Worm (Caenorhabditis elegans) whole organism, mixed stage, embryonic: Measurements from ENCODE around the gene Y22D7AR.6.

Experiments
- M03D4.4 ChIP-seq: sonication (generic microtip); optimal IDR thresholded peaks from 2 replicates; lab custom pipeline; 2017; ENCODE audit warnings: mild to moderate bottlenecking, missing genetic modification characterization, missing compliant biosample characterization
- bed-3 ChIP-seq: fragments of 200-800 bp; sonication (Bioruptor generic); optimal IDR thresholded peaks from 3 replicates; lab custom pipeline; 2018; ENCODE audit warnings: mild to moderate bottlenecking, missing genetic modification characterization, moderate library complexity, missing compliant biosample characterization
- blmp-1 ChIP-seq: fragments of 150-350 bp; optimal IDR thresholded peaks from 2 replicates; lab custom pipeline; 2014; ENCODE audit warnings: missing biosample characterization, missing genetic modification characterization
- ceh-39 ChIP-seq: fragments of 150-350 bp; optimal IDR thresholded peaks from 2 replicates; lab custom pipeline; 2014; ENCODE audit warnings: missing biosample characterization, missing genetic modification characterization
- ceh-43 ChIP-seq: fragments of 200-800 bp; sonication (Bioruptor generic); optimal IDR thresholded peaks from 2 replicates; lab custom pipeline; 2018; ENCODE audit warnings: mild to moderate bottlenecking, missing genetic modification characterization, moderate library complexity, missing compliant biosample characterization
- ceh-83 ChIP-seq: fragments of 200-800 bp; sonication (Bioruptor generic); optimal IDR thresholded peaks from 2 replicates; lab custom pipeline; 2018; ENCODE audit warnings: mild to moderate bottlenecking, missing genetic modification characterization, missing compliant biosample characterization
- ces-1 ChIP-seq: fragments of 150-350 bp; optimal IDR thresholded peaks from 2 replicates; lab custom pipeline; 2014; ENCODE audit warnings: missing biosample characterization, missing genetic modification reagents, missing genetic modification characterization
- cnd-1 ChIP-seq: fragments of 200-800 bp; sonication (Bioruptor generic); optimal IDR thresholded peaks from 2 replicates; lab custom pipeline; 2018; ENCODE audit warnings: mild to moderate bottlenecking, missing genetic modification characterization, missing compliant biosample characterization
- drap-1 ChIP-seq: fragments of 200-800 bp; sonication (Bioruptor generic); optimal IDR thresholded peaks from 3 replicates; lab custom pipeline; 2018; ENCODE audit warnings: mild to moderate bottlenecking, missing genetic modification characterization, missing compliant biosample characterization
- elt-1 ChIP-seq: sonication (generic microtip); optimal IDR thresholded peaks from 2 replicates; lab custom pipeline; 2017; ENCODE audit warnings: missing genetic modification characterization, mild to moderate bottlenecking, missing compliant biosample characterization, antibody characterized with exemption, moderate library complexity, borderline replicate concordance; ENCODE audit not compliant: insufficient read depth
- elt-3 ChIP-seq: fragments of 150-350 bp; optimal IDR thresholded peaks from 2 replicates; lab custom pipeline; 2014; ENCODE audit warnings: missing biosample characterization, missing genetic modification characterization
- flh-1 ChIP-seq: fragments of 200-800 bp; sonication (Bioruptor generic); optimal IDR thresholded peaks from 2 replicates; lab custom pipeline; 2018; ENCODE audit warnings: mild to moderate bottlenecking, missing genetic modification characterization, moderate library complexity, missing compliant biosample characterization
- ham-2 ChIP-seq: fragments of 200-800 bp; sonication (Bioruptor generic); optimal IDR thresholded peaks from 2 replicates; lab custom pipeline; 2018; ENCODE audit warnings: mild to moderate bottlenecking, missing genetic modification characterization, missing compliant biosample characterization
- hlh-1 ChIP-seq: fragments of 150-350 bp; optimal IDR thresholded peaks from 2 replicates; lab custom pipeline; 2014; ENCODE audit warnings: missing biosample characterization, missing genetic modification reagents, missing genetic modification characterization
- lin-13 ChIP-seq: fragments of 150-350 bp; optimal IDR thresholded peaks from 2 replicates; lab custom pipeline; 2014; ENCODE audit warnings: missing biosample characterization, missing genetic modification characterization
- lin-32 ChIP-seq: fragments of 200-800 bp; sonication (Bioruptor generic); optimal IDR thresholded peaks from 2 replicates; lab custom pipeline; 2018; ENCODE audit warnings: mild to moderate bottlenecking, missing genetic modification characterization, missing compliant biosample characterization
- lsy-2 ChIP-seq: fragments of 150-350 bp; optimal IDR thresholded peaks from 2 replicates; lab custom pipeline; 2014; ENCODE audit warnings: missing biosample characterization, missing genetic modification characterization
- mab-5 ChIP-seq: fragments of 150-350 bp; optimal IDR thresholded peaks from 2 replicates; lab custom pipeline; 2014; ENCODE audit warnings: missing biosample characterization, missing genetic modification characterization
- mls-2 ChIP-seq: sonication (generic microtip); optimal IDR thresholded peaks from 2 replicates; lab custom pipeline; 2016; ENCODE audit warnings: mild to moderate bottlenecking, missing genetic modification characterization, moderate library complexity, missing compliant biosample characterization
- nhr-12 ChIP-seq: fragments of 150-350 bp; optimal IDR thresholded peaks from 2 replicates; lab custom pipeline; 2014; ENCODE audit warnings: missing biosample characterization, missing genetic modification characterization
- nhr-2 ChIP-seq: fragments of 150-350 bp; optimal IDR thresholded peaks from 2 replicates; lab custom pipeline; 2014; ENCODE audit warnings: missing biosample characterization, missing genetic modification characterization
- nhr-237 ChIP-seq: fragments of 150-350 bp; optimal IDR thresholded peaks from 2 replicates; lab custom pipeline; 2014; ENCODE audit warnings: missing biosample characterization, missing genetic modification characterization
- nhr-28 ChIP-seq: fragments of 150-350 bp; optimal IDR thresholded peaks from 2 replicates; lab custom pipeline; 2014; ENCODE audit warnings: missing biosample characterization, missing genetic modification characterization
- nhr-76 ChIP-seq: sonication (generic microtip); optimal IDR thresholded peaks from 2 replicates; lab custom pipeline; 2017; ENCODE audit warnings: missing biosample characterization, missing genetic modification characterization
- pha-4 ChIP-seq: fragments of 150-350 bp; optimal IDR thresholded peaks from 2 replicates; lab custom pipeline; 2018; ENCODE audit warnings: missing biosample characterization, missing genetic modification reagents, missing genetic modification characterization
- sem-2 ChIP-seq: fragments of 200-800 bp; sonication (Bioruptor generic); optimal IDR thresholded peaks from 2 replicates; lab custom pipeline; 2018; ENCODE audit warnings: mild to moderate bottlenecking, missing genetic modification characterization, missing compliant biosample characterization
- snpc-4 ChIP-seq: fragments of 150-350 bp; optimal IDR thresholded peaks from 2 replicates; lab custom pipeline; 2014; ENCODE audit warnings: missing biosample characterization, missing genetic modification characterization
- sptf-1 ChIP-seq: sonication (generic microtip); optimal IDR thresholded peaks from 2 replicates; lab custom pipeline; 2017; ENCODE audit warnings: mild to moderate bottlenecking, missing genetic modification characterization, moderate library complexity, missing compliant biosample characterization
- tbx-8 ChIP-seq: fragments of 200-800 bp; sonication (Bioruptor generic); optimal IDR thresholded peaks from 2 replicates; lab custom pipeline; 2018; ENCODE audit warnings: mild to moderate bottlenecking, missing genetic modification characterization, moderate library complexity, missing compliant biosample characterization
- unc-120 ChIP-seq: sonication (generic microtip); optimal IDR thresholded peaks from 2 replicates; lab custom pipeline; 2017; ENCODE audit warnings: missing genetic modification characterization, missing compliant biosample characterization; ENCODE audit not compliant: poor library complexity, severe bottlenecking
- unc-39 ChIP-seq: fragments of 150-350 bp; optimal IDR thresholded peaks from 2 replicates; lab custom pipeline; 2014; ENCODE audit warnings: missing biosample characterization, missing genetic modification characterization
- unc-62 ChIP-seq: fragments of 150-350 bp; optimal IDR thresholded peaks from 2 replicates; lab custom pipeline; 2014; ENCODE audit warnings: missing biosample characterization, missing genetic modification reagents, missing genetic modification characterization
- zip-8 ChIP-seq: fragments of 150-350 bp; optimal IDR thresholded peaks from 2 replicates; lab custom pipeline; 2014; ENCODE audit warnings: missing biosample characterization, missing genetic modification characterization
- ztf-11 ChIP-seq: fragments of 150-350 bp; optimal IDR thresholded peaks from 2 replicates; lab custom pipeline; 2014; ENCODE audit warnings: missing biosample characterization, missing genetic modification characterization

Y22D7AR.6 gene

DNA sequence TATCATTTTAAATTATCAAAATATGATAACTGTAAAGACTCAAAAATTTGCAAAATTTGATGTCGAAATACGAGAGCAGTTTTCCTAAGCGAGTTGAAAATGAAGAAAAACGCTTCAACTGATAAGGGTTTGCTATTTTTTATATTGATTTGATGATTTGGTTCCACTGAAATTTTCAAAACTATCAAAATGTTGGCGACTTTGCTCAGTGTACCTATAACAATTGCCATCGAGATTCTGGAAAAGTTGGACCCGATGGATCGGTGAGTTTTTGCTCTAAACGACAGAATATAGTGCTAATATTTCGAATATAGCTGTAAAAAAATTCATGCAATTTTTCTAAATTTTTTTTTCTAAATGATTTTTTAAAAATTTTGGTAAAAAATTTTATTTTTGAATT is 29.3 kb upstream of the Y22D7AR.6 start, which contains the start of the genes fbxa-13 and Y22D7AR.2:
TSS of gene fbxa-13 (minus strand) at position 101 of the 400 bp plus-strand sequence.
TSS of gene Y22D7AR.2 (plus strand) at position 148 of the 400 bp plus-strand sequence.
- TF ChIP-seq ceh-39 (tag; lab: Kevin White, UChicago): no peak
- no peak for TF ChIP-seq ham-2 (GFP tag; lab: Kevin White, UChicago)
- no peak for TF ChIP-seq cnd-1 (tag; lab: Kevin White, UChicago)
- no peak for TF ChIP-seq hlh-1 (tag; lab: Kevin White, UChicago)
- TF ChIP-seq snpc-4 (tag; lab: Kevin White, UChicago): no peak
- no peak for TF ChIP-seq nhr-237
- no peak for TF ChIP-seq nhr-2 (tag; lab: Kevin White, UChicago)
- no peak for TF ChIP-seq lsy-2
- no peak for TF ChIP-seq ceh-83
- TF ChIP-seq unc-120: no peak
- no peak for TF ChIP-seq elt-3 (tag; lab: Kevin White, UChicago)
- no peak for TF ChIP-seq pha-4
- TF ChIP-seq sem-2 (GFP tag; lab: Kevin White, UChicago): no peak
- TF ChIP-seq nhr-28 (tag; lab: Kevin White, UChicago): no peak
- no peak for TF ChIP-seq sptf-1 (tag; lab: Kevin White, UChicago)
- TF ChIP-seq M03D4.4 (tag; lab: Kevin White, UChicago): no peak
- TF ChIP-seq tbx-8 (GFP tag; lab: Kevin White, UChicago): no peak

DNA sequence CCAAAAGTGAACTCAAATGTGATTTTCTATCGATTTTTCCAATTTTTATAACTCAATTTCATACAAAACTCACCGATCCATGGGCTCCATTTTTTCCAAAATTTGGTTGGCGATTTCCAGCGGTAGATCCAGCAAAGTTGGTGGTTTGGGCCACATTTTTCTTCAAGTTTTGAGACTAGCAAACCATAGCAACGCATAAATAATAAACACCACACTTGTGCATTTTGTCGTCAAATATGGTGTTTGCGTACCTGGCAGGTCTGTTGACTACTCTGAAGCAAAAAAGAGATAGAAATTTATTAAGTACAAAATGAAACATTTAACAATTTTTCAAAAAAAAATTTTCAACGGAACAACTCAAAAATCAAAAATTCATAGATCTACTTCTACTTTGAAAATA is 28.8 kb upstream of the Y22D7AR.6 start:
- TF ChIP-seq cnd-1 (tag; lab: Kevin White, UChicago) (no peak), mab-5 (tag; lab: Kevin White, UChicago) (no peak), zip-8 (no peak), tbx-8 (GFP tag; lab: Kevin White, UChicago) (no peak), pha-4 (no peak), hlh-1 (tag; lab: Kevin White, UChicago) (no peak), ces-1 (no peak), ceh-43 (GFP tag; lab: Kevin White, UChicago) (no peak), ceh-83 (no peak), drap-1 (GFP tag; lab: Kevin White, UChicago) (no peak), lsy-2 (no peak), blmp-1 (tag; lab: Kevin White, UChicago) (no peak), nhr-76 (tag; lab: Kevin White, UChicago) (no peak), sptf-1 (tag; lab: Kevin White, UChicago) (no peak), unc-39 (no peak), bed-3 (no peak), snpc-4 (tag; lab: Kevin White, UChicago) (no peak), lin-32 (GFP tag; lab: Kevin White, UChicago) (no peak), nhr-2 (tag; lab: Kevin White, UChicago) (no peak), nhr-12 (no peak)
- TF ChIP-seq, all 35 proteins: peak for 0

DNA sequence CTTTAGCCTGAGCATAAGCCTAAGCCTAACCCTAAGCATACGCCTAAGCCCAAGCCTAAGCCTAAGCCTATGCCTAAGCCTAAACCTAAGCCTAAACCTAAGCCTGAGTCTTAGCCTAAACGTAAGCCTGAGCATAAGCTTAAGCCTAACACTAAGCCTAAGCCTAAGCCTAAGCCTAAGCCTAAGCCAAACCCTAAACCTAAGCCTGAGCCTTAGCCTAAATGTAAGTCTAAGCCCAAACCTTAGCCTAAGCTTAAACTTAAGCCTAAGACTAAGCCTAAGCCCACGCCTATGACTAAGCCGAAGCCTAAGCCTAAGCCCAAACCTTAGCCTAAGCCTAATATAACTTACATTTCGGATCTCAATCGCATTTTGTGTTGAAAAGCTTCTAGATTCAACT is 27.5 kb upstream of the Y22D7AR.6 start:
- TF ChIP-seq nhr-28 (tag; lab: Kevin White, UChicago) (no peak), zip-8 (no peak), ham-2 (GFP tag; lab: Kevin White, UChicago) (peak; percentile 4)

DNA sequence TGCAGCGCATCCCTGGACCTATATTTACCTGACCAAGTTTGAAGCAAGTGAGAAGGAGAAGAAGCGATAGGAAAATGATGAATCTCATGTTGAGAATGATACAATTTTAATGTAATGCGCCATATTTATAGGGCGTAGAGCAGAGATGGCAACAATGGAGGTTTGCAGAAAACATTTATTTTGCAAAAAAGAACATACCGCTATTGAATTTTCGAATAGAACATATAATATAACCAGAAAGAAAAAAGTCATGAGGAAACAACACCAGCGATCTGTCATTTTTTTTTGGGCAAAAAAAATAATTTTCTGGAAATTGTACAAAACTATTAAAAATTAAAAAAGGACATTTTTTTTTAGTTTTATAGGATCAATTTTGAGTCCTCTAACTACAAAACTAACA is 25.8 kb upstream of the Y22D7AR.6 start, which contains the start of gene spex-3:
TSS of gene spex-3 (minus strand) at position 101 of the 400 bp plus-strand sequence.
- no peak for TF ChIP-seq unc-62 (GFP tag; lab: Kevin White, UChicago)
- TF ChIP-seq flh-1 (GFP tag; lab: Kevin White, UChicago): no peak
- TF ChIP-seq cnd-1 (tag; lab: Kevin White, UChicago): no peak
- no peak for TF ChIP-seq ceh-43 (GFP tag; lab: Kevin White, UChicago)
- no peak for TF ChIP-seq lsy-2
- TF ChIP-seq bed-3: no peak
- TF ChIP-seq nhr-2 (tag; lab: Kevin White, UChicago): no peak
- TF ChIP-seq tbx-8 (GFP tag; lab: Kevin White, UChicago): no peak
- TF ChIP-seq blmp-1 (tag; lab: Kevin White, UChicago): no peak

- no peak for TF ChIP-seq sptf-1 (tag; lab: Kevin White, UChicago)
- no peak for TF ChIP-seq elt-3 (tag; lab: Kevin White, UChicago)
Observed at ce11 chrIII:1698842-1699241, 22.3 kb upstream of the Y22D7AR.6 start, which contains the start of gene fbxa-74. TSS of gene fbxa-74 (minus strand) at chrIII:1698986.

DNA sequence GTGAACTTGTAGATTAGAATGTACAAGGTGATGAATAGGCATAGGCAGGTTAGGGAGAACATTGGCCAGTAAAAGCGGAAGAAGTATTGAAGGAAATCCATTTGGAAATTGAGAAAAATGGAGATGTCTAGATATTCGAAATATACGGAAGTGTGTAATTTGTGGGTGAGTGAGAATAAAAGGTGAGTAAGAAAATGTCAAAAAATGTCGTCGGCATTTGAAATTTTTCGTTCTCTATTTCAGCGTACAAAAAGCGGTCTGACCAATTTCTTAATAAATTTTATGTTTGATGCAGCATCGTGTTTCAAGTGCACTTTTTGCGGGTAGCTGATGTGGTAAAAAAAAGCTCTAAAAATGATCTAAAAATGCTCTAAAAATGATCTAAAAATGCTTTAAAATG is 18.5 kb upstream of the Y22D7AR.6 start, which contains the start of gene srd-64:
TSS of gene srd-64 (minus strand) at position 101 of the 400 bp plus-strand sequence.
- no peak for TF ChIP-seq unc-39
- no peak for TF ChIP-seq cnd-1 (tag; lab: Kevin White, UChicago)
- TF ChIP-seq lin-32 (GFP tag; lab: Kevin White, UChicago): no peak
- TF ChIP-seq nhr-12: no peak
- no peak for TF ChIP-seq unc-120
- no peak for TF ChIP-seq elt-1 (tag; lab: Kevin White, UChicago)
- TF ChIP-seq nhr-76 (tag; lab: Kevin White, UChicago): no peak
- no peak for TF ChIP-seq mab-5 (tag; lab: Kevin White, UChicago)
- no peak for TF ChIP-seq ceh-43 (GFP tag; lab: Kevin White, UChicago)
- TF ChIP-seq ceh-83: no peak
- TF ChIP-seq elt-3 (tag; lab: Kevin White, UChicago): no peak
- no peak for TF ChIP-seq sem-2 (GFP tag; lab: Kevin White, UChicago)
- TF ChIP-seq lsy-2: no peak
- no peak for TF ChIP-seq hlh-1 (tag; lab: Kevin White, UChicago)
- no peak for TF ChIP-seq pha-4
- TF ChIP-seq nhr-237: no peak
- no peak for TF ChIP-seq mls-2 (tag; lab: Kevin White, UChicago)
- no peak for TF ChIP-seq ztf-11 (tag; lab: Kevin White, UChicago)
- no peak for TF ChIP-seq ham-2 (GFP tag; lab: Kevin White, UChicago)
- TF ChIP-seq lin-13 (tag; lab: Kevin White, UChicago): no peak
